Fruit fly (Drosophila melanogaster) whole organism, embryonic: Measurements from ENCODE around the gene E2f1.

ENCODE experiments used
- Atf6 ChIP-seq: fragments of 200-800 bp; sonication (Bioruptor generic); IDR thresholded peaks from 2 replicates; pipeline ENCODE4 v1.3.6; 2022; ENCODE audit warnings: missing biosample characterization, missing genetic modification characterization
- CG11093 ChIP-seq: fragments of 200-800 bp; sonication (Bioruptor generic); IDR thresholded peaks from 3 replicates; pipeline ENCODE4 v1.3.6; 2022; ENCODE audit warnings: missing biosample characterization, missing genetic modification characterization
- CG11560 ChIP-seq: fragments of 200-800 bp; sonication (Bioruptor generic); IDR thresholded peaks from 3 replicates; pipeline ENCODE4 v1.3.6; 2022; ENCODE audit warnings: missing biosample characterization, missing genetic modification characterization
- CG13775 ChIP-seq: fragments of 200-800 bp; sonication (Bioruptor generic); optimal IDR thresholded peaks from 3 replicates; lab custom pipeline; 2017; ENCODE audit warnings: missing biosample characterization, mild to moderate bottlenecking, missing genetic modification characterization
- CG15479 ChIP-seq: fragments of 200-800 bp; sonication (Bioruptor generic); optimal IDR thresholded peaks from 3 replicates; lab custom pipeline; 2019; ENCODE audit warnings: missing biosample characterization, mild to moderate bottlenecking, missing genetic modification characterization, moderate library complexity
- CG1602 ChIP-seq: fragments of 200-800 bp; sonication (Bioruptor generic); optimal IDR thresholded peaks from 3 replicates; lab custom pipeline; 2016; ENCODE audit warnings: missing biosample characterization, missing genetic modification characterization
- CG1603 ChIP-seq: fragments of 200-800 bp; sonication (Bioruptor generic); optimal IDR thresholded peaks from 2 replicates; lab custom pipeline; 2019; ENCODE audit warnings: missing biosample characterization, mild to moderate bottlenecking, missing genetic modification characterization, moderate library complexity
- CG17359 ChIP-seq: fragments of 200-800 bp; sonication (Bioruptor generic); optimal IDR thresholded peaks from 3 replicates; lab custom pipeline; 2018; ENCODE audit warnings: missing biosample characterization, mild to moderate bottlenecking, missing genetic modification characterization, moderate library complexity
- CG17361 ChIP-seq: fragments of 200-800 bp; sonication (Bioruptor generic); IDR thresholded peaks from 3 replicates; pipeline ENCODE4 v1.3.6; 2022; ENCODE audit warnings: missing biosample characterization, missing genetic modification characterization
- CG18262 ChIP-seq: fragments of 200-800 bp; optimal IDR thresholded peaks from 3 replicates; lab custom pipeline; 2019; ENCODE audit warnings: missing biosample characterization, mild to moderate bottlenecking, missing genetic modification characterization, moderate library complexity
- CG30403 ChIP-seq: fragments of 200-800 bp; sonication (Bioruptor generic); optimal IDR thresholded peaks from 3 replicates; lab custom pipeline; 2016; ENCODE audit warnings: missing biosample characterization, missing genetic modification characterization
- CG31365 ChIP-seq: fragments of 200-800 bp; sonication (Bioruptor generic); optimal IDR thresholded peaks from 2 replicates; lab custom pipeline; 2018; ENCODE audit warnings: missing biosample characterization, mild to moderate bottlenecking, missing genetic modification characterization
- CG34224 ChIP-seq: fragments of 200-800 bp; sonication (Bioruptor generic); IDR thresholded peaks from 3 replicates; pipeline ENCODE4 v1.3.6; 2022; ENCODE audit warnings: missing biosample characterization, missing genetic modification characterization; ENCODE audit not compliant: partially characterized antibody
- CG42726 ChIP-seq: fragments of 200-800 bp; sonication (Bioruptor generic); IDR thresholded peaks from 2 replicates; pipeline ENCODE4 v1.3.6; 2022; ENCODE audit warnings: missing biosample characterization, missing genetic modification characterization; ENCODE audit not compliant: partially characterized antibody
- CG43689 ChIP-seq: fragments of 200-800 bp; sonication (Bioruptor generic); IDR thresholded peaks from 2 replicates; pipeline ENCODE4 v1.3.6; 2022; ENCODE audit warnings: missing biosample characterization, missing genetic modification characterization
- CG4424 ChIP-seq: fragments of 200-800 bp; sonication (Bioruptor generic); optimal IDR thresholded peaks from 3 replicates; lab custom pipeline; 2016; ENCODE audit warnings: missing biosample characterization, missing genetic modification characterization
- CG5180 ChIP-seq: fragments of 200-800 bp; sonication (Bioruptor generic); optimal IDR thresholded peaks from 3 replicates; lab custom pipeline; 2017; ENCODE audit warnings: missing biosample characterization, missing genetic modification characterization, mild to moderate bottlenecking, moderate library complexity, missing genetic modification reagents
- CG6854 ChIP-seq: fragments of 200-800 bp; sonication (Bioruptor generic); optimal IDR thresholded peaks from 3 replicates; lab custom pipeline; 2017; ENCODE audit warnings: missing biosample characterization, mild to moderate bottlenecking, missing genetic modification characterization
- CG7372 ChIP-seq: fragments of 200-800 bp; sonication (Bioruptor generic); IDR thresholded peaks from 2 replicates; pipeline ENCODE4 v1.3.6; 2022; ENCODE audit warnings: missing biosample characterization, missing genetic modification characterization
- CG7928 ChIP-seq: fragments of 200-800 bp; sonication (Bioruptor generic); optimal IDR thresholded peaks from 2 replicates; lab custom pipeline; 2017; ENCODE audit warnings: missing biosample characterization, mild to moderate bottlenecking, missing genetic modification characterization
- CG8359 ChIP-seq: fragments of 200-800 bp; sonication (Bioruptor generic); optimal IDR thresholded peaks from 2 replicates; lab custom pipeline; 2017; ENCODE audit warnings: missing biosample characterization, mild to moderate bottlenecking, missing genetic modification characterization, borderline replicate concordance
- CG9609 ChIP-seq: fragments of 200-800 bp; sonication (Bioruptor generic); optimal IDR thresholded peaks from 3 replicates; lab custom pipeline; 2016; ENCODE audit warnings: missing biosample characterization, missing genetic modification characterization
- CTCF ChIP-seq: fragments of 200-800 bp; sonication (Bioruptor generic); optimal IDR thresholded peaks from 2 replicates; lab custom pipeline; 2017; ENCODE audit warnings: missing biosample characterization, mild to moderate bottlenecking, missing genetic modification characterization, moderate library complexity
- Doc2 ChIP-seq: fragments of 200-800 bp; sonication (Bioruptor generic); IDR thresholded peaks from 2 replicates; pipeline ENCODE4 v1.3.6; 2022; ENCODE audit warnings: missing biosample characterization, missing genetic modification characterization
- Eip74EF ChIP-seq, 2 experiments: fragments of 200-800 bp in 1 of 2; fragments of >200 bp in 1 of 2; sonication (Bioruptor generic) in 1 of 2; optimal IDR thresholded peaks; 2 replicates each; lab custom pipeline; 2017 to 2019; ENCODE audit warnings: missing biosample characterization in 2 of 2, missing genetic modification characterization in 2 of 2, mild to moderate bottlenecking in 1 of 2, moderate library complexity in 1 of 2
- H2.0 ChIP-seq: fragments of 200-800 bp; sonication (Bioruptor generic); IDR thresholded peaks from 2 replicates; pipeline ENCODE4 v1.3.6; 2022; ENCODE audit warnings: missing biosample characterization, missing genetic modification characterization
- HHEX ChIP-seq: fragments of 200-800 bp; sonication (Bioruptor generic); optimal IDR thresholded peaks from 3 replicates; lab custom pipeline; 2017; ENCODE audit warnings: missing biosample characterization, mild to moderate bottlenecking, missing genetic modification characterization, missing genetic modification reagents
- HLH4C ChIP-seq: fragments of 200-800 bp; sonication (Bioruptor generic); IDR thresholded peaks from 3 replicates; pipeline ENCODE4 v1.3.6; 2022; ENCODE audit warnings: missing biosample characterization, missing genetic modification characterization; ENCODE audit not compliant: partially characterized antibody
- Hand ChIP-seq: fragments of 200-800 bp; sonication (Bioruptor generic); optimal IDR thresholded peaks from 2 replicates; lab custom pipeline; 2017; ENCODE audit warnings: mild to moderate bottlenecking, missing biosample characterization, missing genetic modification reagents, missing genetic modification characterization
- HmgD ChIP-seq: fragments of 200-800 bp; sonication (Bioruptor generic); optimal IDR thresholded peaks from 3 replicates; lab custom pipeline; 2016; ENCODE audit warnings: missing biosample characterization, missing genetic modification characterization
- MESR4 ChIP-seq: fragments of 200-800 bp; sonication (Bioruptor generic); optimal IDR thresholded peaks from 2 replicates; lab custom pipeline; 2018; ENCODE audit warnings: missing biosample characterization, mild to moderate bottlenecking, missing genetic modification characterization, moderate library complexity
- Mad ChIP-seq: fragments of 200-800 bp; sonication (Bioruptor generic); optimal IDR thresholded peaks from 2 replicates; lab custom pipeline; 2016; ENCODE audit warnings: missing biosample characterization, missing genetic modification characterization
- Med ChIP-seq: fragments of 200-800 bp; sonication (Bioruptor generic); peaks from one replicate; lab custom pipeline; 2016; ENCODE audit warnings: missing biosample characterization, missing genetic modification characterization, mild to moderate bottlenecking, inconsistent platforms, moderate library complexity
- Opbp ChIP-seq: fragments of 200-800 bp; sonication (Bioruptor generic); IDR thresholded peaks from 3 replicates; pipeline ENCODE4 v1.3.6; 2022; ENCODE audit warnings: missing biosample characterization, missing genetic modification characterization; ENCODE audit not compliant: partially characterized antibody
- Sox100B ChIP-seq: fragments of 200-800 bp; sonication (Bioruptor generic); optimal IDR thresholded peaks from 3 replicates; lab custom pipeline; 2018; ENCODE audit warnings: missing biosample characterization, mild to moderate bottlenecking, missing genetic modification characterization
- esg ChIP-seq: fragments of 200-800 bp; sonication (Bioruptor generic); conservative IDR thresholded peaks from 2 replicates; pipeline ENCODE4 v1.3.6; 2022; ENCODE audit warnings: missing biosample characterization, missing genetic modification characterization
- eve ChIP-seq, 2 experiments: fragments of >200 bp; optimal IDR thresholded peaks; 2 replicates each; lab custom pipeline; 2017; ENCODE audit warnings: missing biosample characterization in 2 of 2, missing genetic modification characterization in 2 of 2
- h ChIP-seq: fragments of >200 bp; optimal IDR thresholded peaks from 2 replicates; lab custom pipeline; 2017
- ind ChIP-seq: fragments of 200-800 bp; sonication (Bioruptor generic); optimal IDR thresholded peaks from 3 replicates; lab custom pipeline; 2016; ENCODE audit warnings: missing biosample characterization, missing genetic modification characterization
- insv ChIP-seq, 2 experiments: fragments of 200-800 bp; sonication (Bioruptor generic); optimal IDR thresholded peaks; 3 replicates each; lab custom pipeline; 2016 to 2018; ENCODE audit warnings: missing biosample characterization in 2 of 2, missing genetic modification characterization in 2 of 2
- ken ChIP-seq: fragments of 200-800 bp; sonication (Bioruptor generic); IDR thresholded peaks from 3 replicates; pipeline ENCODE4 v1.3.6; 2022; ENCODE audit warnings: missing biosample characterization, missing genetic modification characterization
- lmd ChIP-seq: fragments of 200-800 bp; sonication (Bioruptor generic); IDR thresholded peaks from 2 replicates; pipeline ENCODE4 v1.3.6; 2022; ENCODE audit warnings: missing biosample characterization, missing genetic modification characterization
- peb ChIP-seq: fragments of 200-800 bp; sonication (Bioruptor generic); IDR thresholded peaks from 2 replicates; pipeline ENCODE4 v1.3.6; 2022; ENCODE audit warnings: missing biosample characterization, missing genetic modification characterization
- phol ChIP-seq: fragments of 200-800 bp; sonication (Bioruptor generic); optimal IDR thresholded peaks from 3 replicates; lab custom pipeline; 2018; ENCODE audit warnings: missing biosample characterization, mild to moderate bottlenecking, missing genetic modification characterization, moderate library complexity
- pum ChIP-seq: fragments of 200-800 bp; sonication (Bioruptor generic); optimal IDR thresholded peaks from 2 replicates; lab custom pipeline; 2016; ENCODE audit warnings: missing biosample characterization, missing genetic modification characterization
- rib ChIP-seq: fragments of 200-800 bp; sonication (Bioruptor generic); IDR thresholded peaks from 2 replicates; pipeline ENCODE4 v1.3.6; 2022; ENCODE audit warnings: missing biosample characterization, missing genetic modification characterization
- seq ChIP-seq: fragments of 200-800 bp; sonication (Bioruptor generic); IDR thresholded peaks from 2 replicates; pipeline ENCODE4 v1.3.6; 2022; ENCODE audit warnings: missing biosample characterization, missing genetic modification characterization
- slou ChIP-seq: fragments of 200-800 bp; sonication (Bioruptor generic); optimal IDR thresholded peaks from 3 replicates; lab custom pipeline; 2016; ENCODE audit warnings: missing biosample characterization, missing genetic modification characterization
- stwl ChIP-seq: fragments of 200-800 bp; sonication (Bioruptor generic); optimal IDR thresholded peaks from 3 replicates; lab custom pipeline; 2018; ENCODE audit warnings: missing biosample characterization, mild to moderate bottlenecking, missing genetic modification characterization, moderate library complexity
- wdn ChIP-seq: fragments of 200-800 bp; sonication (Bioruptor generic); IDR thresholded peaks from 2 replicates; pipeline ENCODE4 v1.3.6; 2022; ENCODE audit warnings: missing biosample characterization, missing genetic modification characterization
- wek ChIP-seq: fragments of 200-800 bp; sonication (Bioruptor generic); optimal IDR thresholded peaks from 3 replicates; lab custom pipeline; 2018; ENCODE audit warnings: missing biosample characterization, mild to moderate bottlenecking, missing genetic modification characterization, moderate library complexity

Gene E2f1

dm6 chr3R:21662501-21663007 is 1.9 kb upstream of the E2f1 start, which contains the start of gene Archease (continued):
- TF ChIP-seq seq (0 out of 2 replicates have a peak, but pooled peaks have one; percentile 38), CG9609 (GFP tag; lab: Kevin White, UChicago) (no peak), CG31365 (tag; lab: Kevin White, UChicago) (peak; percentile 42), wek (no peak), CG7372 (GFP tag; lab: Robert Waterston, UW) (0 out of 2 replicates have a peak, but pooled peaks have one; percentile 13), MESR4 (GFP tag; lab: Kevin White, UChicago) (peak; percentile 74), wdn (no peak), CG43689 (no peak), CG17359 (tag; lab: Kevin White, UChicago) (peak; percentile 62), CG42726 (GFP tag; lab: Robert Waterston, UW) (no peak), insv (GFP tag; optimal IDR thresholded peaks at IDR 0.05; lab: Kevin White, UChicago) (peak; percentile 86 to 98), CG34224 (GFP tag; lab: Robert Waterston, UW) (peak; percentile 38; the same call in 2 of the 3 replicates), CG15479 (GFP tag; lab: Kevin White, UChicago) (no peak), Eip74EF (GFP tag; optimal IDR thresholded peaks at IDR 0.05; lab: Kevin White, UChicago) (peak in 1 of 2 experiments; percentile 54), CG11560 (tag; lab: Robert Waterston, UW) (no peak), Sox100B (GFP tag; lab: Kevin White, UChicago) (peak; percentile 51), h (lab: Kevin White, UChicago) (no peak), Opbp (no peak), HmgD (GFP tag; lab: Kevin White, UChicago) (no peak), CG30403 (GFP tag; lab: Kevin White, UChicago) (peak; percentile 46), esg (GFP tag; lab: Robert Waterston, UW) (no peak), CG6854 (GFP tag; lab: Kevin White, UChicago) (peak; percentile 36), CG1603 (tag; lab: Kevin White, UChicago) (peak; percentile 43), CG8359 (no peak), HLH4C (no peak), stwl (tag; lab: Kevin White, UChicago) (peak; percentile 58), CG4424 (GFP tag; lab: Kevin White, UChicago) (peak; percentile 58), Mad (GFP tag; lab: Kevin White, UChicago) (no peak), CG18262 (tag; lab: Kevin White, UChicago) (peak; percentile 51), CG11093 (GFP tag; lab: Robert Waterston, UW) (no peak), Hand (GFP tag; lab: Kevin White, UChicago) (peak; percentile 55), phol (tag; lab: Kevin White, UChicago) (peak; percentile 40), rib (0 out of 2 replicates have a peak, but pooled peaks have one; percentile 11), eve (GFP tag; optimal IDR thresholded peaks at IDR 0.05; lab: Kevin White, UChicago) (no peak), Atf6 (GFP tag; lab: Robert Waterston, UW) (0 out of 2 replicates have a peak, but pooled peaks have one; percentile 33), H2.0 (GFP tag; lab: Robert Waterston, UW) (0 out of 2 replicates have a peak, but pooled peaks have one; percentile 30), CTCF (no peak), CG17361 (GFP tag; lab: Robert Waterston, UW) (peak; percentile 71; the same call in 2 of the 3 replicates), slou (GFP tag; lab: Kevin White, UChicago) (no peak), Med (GFP tag; lab: Kevin White, UChicago) (peak; percentile 86), CG7928 (GFP tag; lab: Kevin White, UChicago) (no peak), pum (GFP tag; lab: Kevin White, UChicago) (no peak), CG5180 (GFP tag; lab: Kevin White, UChicago) (peak; percentile 20), peb (GFP tag; lab: Robert Waterston, UW) (no peak), CG13775 (GFP tag; lab: Kevin White, UChicago) (peak; percentile 43), ken (no peak), ind (GFP tag; lab: Kevin White, UChicago) (peak; percentile 45), lmd (GFP tag; lab: Robert Waterston, UW) (no peak), HHEX (GFP tag; lab: Kevin White, UChicago) (peak; percentile 38), Doc2 (no peak), CG1602 (GFP tag; lab: Kevin White, UChicago) (no peak)
